Worm (Caenorhabditis elegans) whole organism, mixed stage, embryonic: Measurements from ENCODE around the gene K03B8.4.
"Not testable (repeated sequence)": the region's sequence is repeated elsewhere in the genome, so short reads cannot be mapped to it uniquely, and the experiment has no call there.

Experiments used
- M03D4.4 ChIP-seq: sonication (generic microtip); optimal IDR thresholded peaks from 2 replicates; lab custom pipeline; 2017; ENCODE audit warnings: mild to moderate bottlenecking, missing genetic modification characterization, missing compliant biosample characterization
- bed-3 ChIP-seq: fragments of 200-800 bp; sonication (Bioruptor generic); optimal IDR thresholded peaks from 3 replicates; lab custom pipeline; 2018; ENCODE audit warnings: mild to moderate bottlenecking, missing genetic modification characterization, moderate library complexity, missing compliant biosample characterization
- blmp-1 ChIP-seq: fragments of 150-350 bp; optimal IDR thresholded peaks from 2 replicates; lab custom pipeline; 2014; ENCODE audit warnings: missing biosample characterization, missing genetic modification characterization
- ceh-39 ChIP-seq: fragments of 150-350 bp; optimal IDR thresholded peaks from 2 replicates; lab custom pipeline; 2014; ENCODE audit warnings: missing biosample characterization, missing genetic modification characterization
- ceh-43 ChIP-seq: fragments of 200-800 bp; sonication (Bioruptor generic); optimal IDR thresholded peaks from 2 replicates; lab custom pipeline; 2018; ENCODE audit warnings: mild to moderate bottlenecking, missing genetic modification characterization, moderate library complexity, missing compliant biosample characterization
- ces-1 ChIP-seq: fragments of 150-350 bp; optimal IDR thresholded peaks from 2 replicates; lab custom pipeline; 2014; ENCODE audit warnings: missing biosample characterization, missing genetic modification reagents, missing genetic modification characterization
- cnd-1 ChIP-seq: fragments of 200-800 bp; sonication (Bioruptor generic); optimal IDR thresholded peaks from 2 replicates; lab custom pipeline; 2018; ENCODE audit warnings: mild to moderate bottlenecking, missing genetic modification characterization, missing compliant biosample characterization
- drap-1 ChIP-seq: fragments of 200-800 bp; sonication (Bioruptor generic); optimal IDR thresholded peaks from 3 replicates; lab custom pipeline; 2018; ENCODE audit warnings: mild to moderate bottlenecking, missing genetic modification characterization, missing compliant biosample characterization
- elt-1 ChIP-seq: sonication (generic microtip); optimal IDR thresholded peaks from 2 replicates; lab custom pipeline; 2017; ENCODE audit warnings: missing genetic modification characterization, mild to moderate bottlenecking, missing compliant biosample characterization, antibody characterized with exemption, moderate library complexity, borderline replicate concordance; ENCODE audit not compliant: insufficient read depth
- elt-3 ChIP-seq: fragments of 150-350 bp; optimal IDR thresholded peaks from 2 replicates; lab custom pipeline; 2014; ENCODE audit warnings: missing biosample characterization, missing genetic modification characterization
- flh-1 ChIP-seq: fragments of 200-800 bp; sonication (Bioruptor generic); optimal IDR thresholded peaks from 2 replicates; lab custom pipeline; 2018; ENCODE audit warnings: mild to moderate bottlenecking, missing genetic modification characterization, moderate library complexity, missing compliant biosample characterization
- ham-2 ChIP-seq: fragments of 200-800 bp; sonication (Bioruptor generic); optimal IDR thresholded peaks from 2 replicates; lab custom pipeline; 2018; ENCODE audit warnings: mild to moderate bottlenecking, missing genetic modification characterization, missing compliant biosample characterization
- hlh-1 ChIP-seq: fragments of 150-350 bp; optimal IDR thresholded peaks from 2 replicates; lab custom pipeline; 2014; ENCODE audit warnings: missing biosample characterization, missing genetic modification reagents, missing genetic modification characterization
- lin-13 ChIP-seq: fragments of 150-350 bp; optimal IDR thresholded peaks from 2 replicates; lab custom pipeline; 2014; ENCODE audit warnings: missing biosample characterization, missing genetic modification characterization
- lin-32 ChIP-seq: fragments of 200-800 bp; sonication (Bioruptor generic); optimal IDR thresholded peaks from 2 replicates; lab custom pipeline; 2018; ENCODE audit warnings: mild to moderate bottlenecking, missing genetic modification characterization, missing compliant biosample characterization
- lsy-2 ChIP-seq: fragments of 150-350 bp; optimal IDR thresholded peaks from 2 replicates; lab custom pipeline; 2014; ENCODE audit warnings: missing biosample characterization, missing genetic modification characterization
- mep-1 ChIP-seq: fragments of 150-350 bp; optimal IDR thresholded peaks from 2 replicates; lab custom pipeline; 2017; ENCODE audit warnings: missing biosample characterization, missing genetic modification reagents, missing genetic modification characterization, inconsistent platforms
- mls-2 ChIP-seq: sonication (generic microtip); optimal IDR thresholded peaks from 2 replicates; lab custom pipeline; 2016; ENCODE audit warnings: mild to moderate bottlenecking, missing genetic modification characterization, moderate library complexity, missing compliant biosample characterization
- nhr-12 ChIP-seq: fragments of 150-350 bp; optimal IDR thresholded peaks from 2 replicates; lab custom pipeline; 2014; ENCODE audit warnings: missing biosample characterization, missing genetic modification characterization
- nhr-2 ChIP-seq: fragments of 150-350 bp; optimal IDR thresholded peaks from 2 replicates; lab custom pipeline; 2014; ENCODE audit warnings: missing biosample characterization, missing genetic modification characterization
- nhr-237 ChIP-seq: fragments of 150-350 bp; optimal IDR thresholded peaks from 2 replicates; lab custom pipeline; 2014; ENCODE audit warnings: missing biosample characterization, missing genetic modification characterization
- pha-4 ChIP-seq: fragments of 150-350 bp; optimal IDR thresholded peaks from 2 replicates; lab custom pipeline; 2018; ENCODE audit warnings: missing biosample characterization, missing genetic modification reagents, missing genetic modification characterization
- sem-2 ChIP-seq: fragments of 200-800 bp; sonication (Bioruptor generic); optimal IDR thresholded peaks from 2 replicates; lab custom pipeline; 2018; ENCODE audit warnings: mild to moderate bottlenecking, missing genetic modification characterization, missing compliant biosample characterization
- snpc-4 ChIP-seq: fragments of 150-350 bp; optimal IDR thresholded peaks from 2 replicates; lab custom pipeline; 2014; ENCODE audit warnings: missing biosample characterization, missing genetic modification characterization
- tbx-8 ChIP-seq: fragments of 200-800 bp; sonication (Bioruptor generic); optimal IDR thresholded peaks from 2 replicates; lab custom pipeline; 2018; ENCODE audit warnings: mild to moderate bottlenecking, missing genetic modification characterization, moderate library complexity, missing compliant biosample characterization
- unc-120 ChIP-seq: sonication (generic microtip); optimal IDR thresholded peaks from 2 replicates; lab custom pipeline; 2017; ENCODE audit warnings: missing genetic modification characterization, missing compliant biosample characterization; ENCODE audit not compliant: poor library complexity, severe bottlenecking
- unc-39 ChIP-seq: fragments of 150-350 bp; optimal IDR thresholded peaks from 2 replicates; lab custom pipeline; 2014; ENCODE audit warnings: missing biosample characterization, missing genetic modification characterization
- unc-62 ChIP-seq: fragments of 150-350 bp; optimal IDR thresholded peaks from 2 replicates; lab custom pipeline; 2014; ENCODE audit warnings: missing biosample characterization, missing genetic modification reagents, missing genetic modification characterization
- zip-8 ChIP-seq: fragments of 150-350 bp; optimal IDR thresholded peaks from 2 replicates; lab custom pipeline; 2014; ENCODE audit warnings: missing biosample characterization, missing genetic modification characterization
- ztf-11 ChIP-seq: fragments of 150-350 bp; optimal IDR thresholded peaks from 2 replicates; lab custom pipeline; 2014; ENCODE audit warnings: missing biosample characterization, missing genetic modification characterization

K03B8.4 gene

DNA sequence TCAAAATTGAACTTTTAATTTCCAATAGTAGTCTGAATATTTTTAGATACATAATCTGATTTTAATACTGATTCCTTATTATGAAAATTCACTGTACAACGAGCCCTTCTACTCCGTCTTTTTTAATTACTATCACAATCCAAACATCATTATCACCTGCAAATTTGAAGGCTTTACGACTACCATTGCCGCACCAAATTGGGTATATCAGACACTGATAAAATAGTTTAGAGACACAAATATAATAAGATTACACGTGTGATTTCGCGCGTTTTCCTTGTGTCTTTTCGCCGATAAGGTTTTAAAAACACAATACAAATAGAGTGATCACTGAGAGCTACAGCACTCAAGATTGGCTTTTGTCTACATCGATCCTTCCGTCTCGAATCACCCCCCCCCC, 8.1 kb upstream of the K03B8.4 start:
- TF ChIP-seq unc-39, result no peak
- no peak for TF ChIP-seq elt-1 (tag; lab: Kevin White, UChicago)
- no peak for TF ChIP-seq lsy-2 (tag; lab: Kevin White, UChicago)
- TF ChIP-seq snpc-4, result no peak

DNA sequence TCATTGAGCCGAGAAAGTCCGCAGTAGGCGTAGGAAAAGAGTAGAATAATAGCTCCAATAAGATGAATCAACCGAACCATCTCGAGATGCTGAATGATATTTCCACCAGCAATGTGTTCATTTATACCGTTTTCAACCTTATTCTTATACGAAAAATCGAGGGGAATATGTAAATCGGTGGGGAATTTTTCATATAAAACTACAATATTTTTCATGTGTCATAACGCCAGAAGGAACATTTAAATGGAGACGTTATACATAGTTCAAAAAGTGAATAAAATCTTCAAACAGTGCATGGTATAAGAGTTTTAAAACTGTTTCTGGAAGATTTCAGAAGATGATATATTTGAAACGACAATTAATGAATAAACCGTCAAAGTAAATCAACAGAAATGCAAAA, 7.7 kb upstream of the K03B8.4 start, which contains the start of gene nas-19:
Gene nas-19, minus strand, starts transcription at position 101 of the 400 bp plus-strand sequence.
- TF ChIP-seq elt-3 (no peak), snpc-4 (no peak), sem-2 (GFP tag; lab: Kevin White, UChicago) (no peak), ceh-39 (tag; lab: Kevin White, UChicago) (no peak)

ce11 chrV:11398616-11399015, 3.7 kb upstream of the K03B8.4 start, which contains the start of gene nas-17:
TSS of gene nas-17 (plus strand) at chrV:11398916.
- TF ChIP-seq mep-1, result no peak
- no peak for TF ChIP-seq ztf-11 (tag; lab: Kevin White, UChicago)
- no peak for TF ChIP-seq mls-2
- no peak for TF ChIP-seq nhr-12 (tag; lab: Kevin White, UChicago)
- no peak for TF ChIP-seq tbx-8 (GFP tag; lab: Kevin White, UChicago)
- TF ChIP-seq zip-8 (tag; lab: Kevin White, UChicago), result no peak
- no peak for TF ChIP-seq unc-62
- TF ChIP-seq blmp-1 (tag; lab: Kevin White, UChicago), result no peak
- TF ChIP-seq ceh-43 (GFP tag; lab: Kevin White, UChicago), result no peak
- no peak for TF ChIP-seq elt-1 (tag; lab: Kevin White, UChicago)

- not testable (repeated sequence) for TF ChIP-seq M03D4.4 (tag; lab: Kevin White, UChicago); elt-1 (tag; lab: Kevin White, UChicago); unc-39
These were observed 1.2 kb upstream of the K03B8.4 start, which contains the start of gene nas-18 for ce11 chrV:11396134-11396533. TSS of gene nas-18 (plus strand) at chrV:11396434.

ce11 chrV:11392020-11392419, 2.9 kb downstream of the K03B8.4 start, which contains the start of gene nas-16:
TSS of gene nas-16 (plus strand) at chrV:11392320.
- TF ChIP-seq ces-1 (GFP tag; lab: Kevin White, UChicago) (no peak), blmp-1 (tag; lab: Kevin White, UChicago) (no peak), ceh-43 (GFP tag; lab: Kevin White, UChicago) (no peak), drap-1 (no peak), ham-2 (GFP tag; lab: Kevin White, UChicago) (no peak), hlh-1 (no peak), mep-1 (no peak), nhr-2 (no peak), flh-1 (GFP tag; lab: Kevin White, UChicago) (no peak), nhr-237 (tag; lab: Kevin White, UChicago) (no peak), mls-2 (no peak), lin-13 (tag; lab: Kevin White, UChicago) (no peak), elt-1 (tag; lab: Kevin White, UChicago) (no peak), pha-4 (tag; lab: Kevin White, UChicago) (no peak), unc-120 (tag; lab: Kevin White, UChicago) (no peak), cnd-1 (tag; lab: Kevin White, UChicago) (no peak), lin-32 (GFP tag; lab: Kevin White, UChicago) (no peak), ztf-11 (tag; lab: Kevin White, UChicago) (no peak), tbx-8 (GFP tag; lab: Kevin White, UChicago) (no peak), unc-62 (no peak)
- TF ChIP-seq, all 35 proteins: peak for 0

ce11 chrV:11390394-11390793, 4.5 kb downstream of the K03B8.4 start, which contains the start of the genes K03B8.11 and K03B8.14:
TSS of gene K03B8.11 (minus strand) at chrV:11390494.
TSS of gene K03B8.14 (plus strand) at chrV:11390503.
- TF ChIP-seq ham-2 (GFP tag; lab: Kevin White, UChicago) (no peak), unc-120 (tag; lab: Kevin White, UChicago) (no peak), ceh-43 (GFP tag; lab: Kevin White, UChicago) (no peak), ces-1 (GFP tag; lab: Kevin White, UChicago) (no peak), bed-3 (no peak), M03D4.4 (tag; lab: Kevin White, UChicago) (no peak), flh-1 (GFP tag; lab: Kevin White, UChicago) (no peak), mep-1 (no peak), lin-13 (tag; lab: Kevin White, UChicago) (no peak), elt-1 (tag; lab: Kevin White, UChicago) (no peak), nhr-12 (tag; lab: Kevin White, UChicago) (no peak), drap-1 (no peak)
